Worm (Caenorhabditis elegans): Measurements from ENCODE around the gene C17C3.24.

The C17C3.24 gene

ce11 chrII:5554788-5555187 is 13.2 kb upstream of the C17C3.24 start:
- TF ChIP-seq lsy-2 (tag; optimal IDR thresholded peaks at IDR 0.05) = no peak
- no peak for TF ChIP-seq sem-2 (GFP tag; optimal IDR thresholded peaks at IDR 0.05)
- no peak for TF ChIP-seq nhr-12 (tag; optimal IDR thresholded peaks at IDR 0.05)
- no peak for TF ChIP-seq elt-1 (tag; optimal IDR thresholded peaks at IDR 0.05; ENCODE audit: borderline replicate concordance, insufficient read depth)
- no peak for TF ChIP-seq ceh-43 (GFP tag; optimal IDR thresholded peaks at IDR 0.05)
- TF ChIP-seq lin-13 (tag; optimal IDR thresholded peaks at IDR 0.05) = no peak
- TF ChIP-seq mab-5 (tag; optimal IDR thresholded peaks at IDR 0.05) = no peak

- TF ChIP-seq elt-1 (tag; optimal IDR thresholded peaks at IDR 0.05; ENCODE audit: borderline replicate concordance, insufficient read depth) (no peak), ham-2 (GFP tag; optimal IDR thresholded peaks at IDR 0.05) (no peak), cnd-1 (tag; optimal IDR thresholded peaks at IDR 0.05) (no peak), sem-2 (GFP tag; optimal IDR thresholded peaks at IDR 0.05) (no peak), ceh-39 (tag; optimal IDR thresholded peaks at IDR 0.05) (no peak), nhr-76 (tag; optimal IDR thresholded peaks at IDR 0.05) (no peak), lin-32 (GFP tag; optimal IDR thresholded peaks at IDR 0.05) (no peak), blmp-1 (tag; optimal IDR thresholded peaks at IDR 0.05) (no peak), unc-62 (GFP tag; optimal IDR thresholded peaks at IDR 0.05) (no peak), mls-2 (tag; optimal IDR thresholded peaks at IDR 0.05) (no peak), hlh-1 (tag; optimal IDR thresholded peaks at IDR 0.05) (no peak), ztf-11 (tag; optimal IDR thresholded peaks at IDR 0.05) (no peak), mab-5 (tag; optimal IDR thresholded peaks at IDR 0.05) (no peak), drap-1 (GFP tag; optimal IDR thresholded peaks at IDR 0.05) (no peak), elt-3 (tag; optimal IDR thresholded peaks at IDR 0.05) (no peak), nhr-237 (tag; optimal IDR thresholded peaks at IDR 0.05) (no peak), nhr-2 (tag; optimal IDR thresholded peaks at IDR 0.05) (no peak), ceh-43 (GFP tag; optimal IDR thresholded peaks at IDR 0.05) (no peak), bed-3 (GFP tag; optimal IDR thresholded peaks at IDR 0.05) (no peak), nhr-28 (tag; optimal IDR thresholded peaks at IDR 0.05) (no peak)
Measured at ce11 chrII:5554317-5554716, 12.7 kb upstream of the C17C3.24 start, which contains the start of gene ins-12. TSS of gene ins-12 (plus strand) at chrII:5554617.

- TF ChIP-seq lin-13 (tag; optimal IDR thresholded peaks at IDR 0.05) = no peak
Measured at ce11 chrII:5553531-5553930, 11.9 kb upstream of the C17C3.24 start.

- no peak for TF ChIP-seq ztf-11 (tag; optimal IDR thresholded peaks at IDR 0.05)
- TF ChIP-seq cnd-1 (tag; optimal IDR thresholded peaks at IDR 0.05) = no peak
- no peak for TF ChIP-seq ceh-39 (tag; optimal IDR thresholded peaks at IDR 0.05)
- TF ChIP-seq nhr-12 (tag; optimal IDR thresholded peaks at IDR 0.05) = no peak
- no peak for TF ChIP-seq sptf-1 (tag; optimal IDR thresholded peaks at IDR 0.05)
- no peak for TF ChIP-seq unc-62 (GFP tag; optimal IDR thresholded peaks at IDR 0.05)
- TF ChIP-seq nhr-76 (tag; optimal IDR thresholded peaks at IDR 0.05) = no peak
- TF ChIP-seq elt-1 (tag; optimal IDR thresholded peaks at IDR 0.05; ENCODE audit: borderline replicate concordance, insufficient read depth) = no peak
Measured at ce11 chrII:5551517-5551916, 9.9 kb upstream of the C17C3.24 start, which contains the start of gene C17C3.5. TSS of gene C17C3.5 (plus strand) at chrII:5551817.

ce11 chrII:5549746-5550145 is 8.2 kb upstream of the C17C3.24 start, which contains the start of gene C17C3.6:
TSS of gene C17C3.6 (plus strand) at chrII:5550046.
- TF ChIP-seq mab-5 (tag; optimal IDR thresholded peaks at IDR 0.05) (no peak), cnd-1 (tag; optimal IDR thresholded peaks at IDR 0.05) (no peak), drap-1 (GFP tag; optimal IDR thresholded peaks at IDR 0.05) (no peak), M03D4.4 (tag; optimal IDR thresholded peaks at IDR 0.05) (no peak), elt-3 (tag; optimal IDR thresholded peaks at IDR 0.05) (no peak)

- TF ChIP-seq lin-13 (tag; optimal IDR thresholded peaks at IDR 0.05) (no peak), nhr-28 (tag; optimal IDR thresholded peaks at IDR 0.05) (no peak), tbx-8 (GFP tag; optimal IDR thresholded peaks at IDR 0.05) (no peak), blmp-1 (tag; optimal IDR thresholded peaks at IDR 0.05) (no peak), pha-4 (tag; optimal IDR thresholded peaks at IDR 0.05) (no peak), nhr-76 (tag; optimal IDR thresholded peaks at IDR 0.05) (no peak), mab-5 (tag; optimal IDR thresholded peaks at IDR 0.05) (no peak), unc-39 (tag; optimal IDR thresholded peaks at IDR 0.05) (no peak), ham-2 (GFP tag; optimal IDR thresholded peaks at IDR 0.05) (no peak), drap-1 (GFP tag; optimal IDR thresholded peaks at IDR 0.05) (no peak), flh-1 (GFP tag; optimal IDR thresholded peaks at IDR 0.05) (no peak), sem-2 (GFP tag; optimal IDR thresholded peaks at IDR 0.05) (no peak), nhr-2 (tag; optimal IDR thresholded peaks at IDR 0.05) (no peak), cnd-1 (tag; optimal IDR thresholded peaks at IDR 0.05) (no peak), mls-2 (tag; optimal IDR thresholded peaks at IDR 0.05) (no peak), sptf-1 (tag; optimal IDR thresholded peaks at IDR 0.05) (no peak), M03D4.4 (tag; optimal IDR thresholded peaks at IDR 0.05) (no peak), elt-1 (tag; optimal IDR thresholded peaks at IDR 0.05; ENCODE audit: borderline replicate concordance, insufficient read depth) (no peak), nhr-12 (tag; optimal IDR thresholded peaks at IDR 0.05) (no peak), ceh-83 (GFP tag; optimal IDR thresholded peaks at IDR 0.05) (no peak)
Measured at ce11 chrII:5547442-5547894, 5.9 kb upstream of the C17C3.24 start, which contains the start of gene acdh-2. TSS of gene acdh-2 (minus strand) at chrII:5547492.
